Worm (Caenorhabditis elegans) whole organism, L4 larva: ENCODE data around the gene H35N09.2.

Experiments used
- D1046.2 ChIP-seq: fragments of 200-800 bp; sonication (Bioruptor generic); IDR thresholded peaks from 2 replicates; pipeline ENCODE4 v1.3.6; 2022; ENCODE audit warnings: missing genetic modification characterization, missing compliant biosample characterization
- F10B5.3 ChIP-seq: sonication (generic microtip); optimal IDR thresholded peaks from 2 replicates; lab custom pipeline; 2016; ENCODE audit warnings: mild to moderate bottlenecking, missing genetic modification characterization, missing compliant biosample characterization
- F26F4.8 ChIP-seq: fragments of 200-800 bp; sonication (Bioruptor generic); conservative IDR thresholded peaks from 2 replicates; pipeline ENCODE4 v1.3.6; 2022; ENCODE audit warnings: missing genetic modification characterization, missing compliant biosample characterization
- F37D6.2 ChIP-seq: sonication (generic microtip); optimal IDR thresholded peaks from 2 replicates; lab custom pipeline; 2016; ENCODE audit warnings: mild to moderate bottlenecking, missing genetic modification characterization, missing compliant biosample characterization
- F44E2.7 ChIP-seq: fragments of 200-800 bp; sonication (Bioruptor generic); IDR thresholded peaks from 2 replicates; pipeline ENCODE4 v2.1.2; 2022; ENCODE audit warnings: missing genetic modification characterization, missing compliant biosample characterization
- R02D3.7 ChIP-seq: fragments of 150-350 bp; sonication (generic microtip); optimal IDR thresholded peaks from 3 replicates; lab custom pipeline; 2014; ENCODE audit warnings: missing biosample characterization, missing genetic modification characterization
- T20F7.1 ChIP-seq: fragments of 200-800 bp; sonication (Bioruptor generic); optimal IDR thresholded peaks from 2 replicates; lab custom pipeline; 2018; ENCODE audit warnings: mild to moderate bottlenecking, missing genetic modification characterization, missing compliant biosample characterization
- Y105C5A.15 ChIP-seq: fragments of 200-800 bp; sonication (Bioruptor generic); IDR thresholded peaks from 2 replicates; pipeline ENCODE4 v1.3.6; 2022; ENCODE audit warnings: missing genetic modification characterization, missing compliant biosample characterization
- Y5F2A.4 ChIP-seq: fragments of 200-800 bp; sonication (Bioruptor generic); optimal IDR thresholded peaks from 2 replicates; lab custom pipeline; 2018; ENCODE audit warnings: mild to moderate bottlenecking, missing genetic modification characterization, missing compliant biosample characterization
- ZK337.2 ChIP-seq: fragments of 200-800 bp; sonication (Bioruptor generic); IDR thresholded peaks from 2 replicates; pipeline ENCODE4 v1.3.6; 2022; ENCODE audit warnings: missing genetic modification reagents, missing genetic modification characterization, missing compliant biosample characterization
- aha-1 ChIP-seq: fragments of 150-350 bp; peaks from one replicate; lab custom pipeline; 2014; ENCODE audit warnings: missing biosample characterization, missing genetic modification characterization
- attf-4 ChIP-seq: sonication (generic microtip); optimal IDR thresholded peaks from 3 replicates; lab custom pipeline; 2017; ENCODE audit warnings: missing biosample characterization, missing genetic modification characterization
- ceh-20 ChIP-seq: fragments of 200-800 bp; sonication (Bioruptor generic); IDR thresholded peaks from 2 replicates; pipeline ENCODE4 v1.3.6; 2022; ENCODE audit warnings: missing genetic modification reagents, missing genetic modification characterization, missing compliant biosample characterization
- ceh-44 ChIP-seq: fragments of 200-800 bp; sonication (Bioruptor generic); IDR thresholded peaks from 2 replicates; pipeline ENCODE4 v1.3.6; 2022; ENCODE audit warnings: missing genetic modification reagents, missing genetic modification characterization, missing compliant biosample characterization
- ceh-62 ChIP-seq: sonication (generic microtip); optimal IDR thresholded peaks from 2 replicates; lab custom pipeline; 2017; ENCODE audit warnings: missing biosample characterization, missing genetic modification characterization
- ceh-82 ChIP-seq: sonication (generic microtip); optimal IDR thresholded peaks from 2 replicates; lab custom pipeline; 2017; ENCODE audit warnings: missing biosample characterization, missing genetic modification characterization
- ces-1 ChIP-seq: fragments of 150-350 bp; sonication (generic microtip); optimal IDR thresholded peaks from 4 replicates; lab custom pipeline; 2014; ENCODE audit warnings: missing biosample characterization, missing genetic modification reagents, missing genetic modification characterization
- cey-2 ChIP-seq: sonication (generic microtip); optimal IDR thresholded peaks from 3 replicates; lab custom pipeline; 2017; ENCODE audit warnings: missing genetic modification characterization, mild to moderate bottlenecking, missing compliant biosample characterization, antibody characterized with exemption, borderline replicate concordance; ENCODE audit not compliant: insufficient read depth
- daf-12 ChIP-seq: fragments of 150-350 bp; optimal IDR thresholded peaks from 2 replicates; lab custom pipeline; 2014; ENCODE audit warnings: missing biosample characterization, missing genetic modification reagents, missing genetic modification characterization
- daf-8 ChIP-seq: fragments of 200-800 bp; sonication (Bioruptor generic); IDR thresholded peaks from 2 replicates; pipeline ENCODE4 v1.3.6; 2022; ENCODE audit warnings: missing genetic modification characterization, missing compliant biosample characterization
- dmd-6 ChIP-seq: fragments of 200-800 bp; sonication (Bioruptor generic); IDR thresholded peaks from 2 replicates; pipeline ENCODE4 v1.3.6; 2022; ENCODE audit warnings: missing genetic modification reagents, missing genetic modification characterization, missing compliant biosample characterization
- dmd-9 ChIP-seq: fragments of 200-800 bp; sonication (Bioruptor generic); IDR thresholded peaks from 2 replicates; pipeline ENCODE4 v1.3.6; 2022; ENCODE audit warnings: missing genetic modification reagents, missing genetic modification characterization, missing compliant biosample characterization
- fos-1 ChIP-seq: fragments of 150-350 bp; optimal IDR thresholded peaks from 2 replicates; lab custom pipeline; 2014; ENCODE audit warnings: missing biosample characterization, missing genetic modification characterization
- gei-8 ChIP-seq: fragments of 200-800 bp; sonication (Bioruptor generic); optimal IDR thresholded peaks from 2 replicates; lab custom pipeline; 2018; ENCODE audit warnings: mild to moderate bottlenecking, missing genetic modification characterization, missing compliant biosample characterization
- hif-1 ChIP-seq, 2 experiments: sonication (generic microtip); optimal IDR thresholded peaks; 2 replicates each; lab custom pipeline; 2016 to 2017; ENCODE audit warnings: missing compliant biosample characterization in 2 of 2, missing genetic modification characterization in 2 of 2, missing genetic modification reagents in 2 of 2, missing genotype in 2 of 2, mild to moderate bottlenecking in 1 of 2
- hlh-11 ChIP-seq: fragments of 200-800 bp; sonication (Bioruptor generic); optimal IDR thresholded peaks from 2 replicates; lab custom pipeline; 2018; ENCODE audit warnings: mild to moderate bottlenecking, missing genetic modification characterization, missing compliant biosample characterization
- lim-7 ChIP-seq: fragments of 200-800 bp; sonication (Bioruptor generic); IDR thresholded peaks from 2 replicates; pipeline ENCODE4 v1.3.6; 2022; ENCODE audit warnings: missing genetic modification characterization, missing compliant biosample characterization
- lin-38 ChIP-seq: fragments of 200-800 bp; sonication (Bioruptor generic); IDR thresholded peaks from 2 replicates; pipeline ENCODE4 v1.3.6; 2022; ENCODE audit warnings: missing genetic modification reagents, missing genetic modification characterization, missing compliant biosample characterization
- mdt-29 ChIP-seq: fragments of 200-800 bp; sonication (Bioruptor generic); IDR thresholded peaks from 2 replicates; pipeline ENCODE4 v1.3.6; 2022; ENCODE audit warnings: missing genetic modification reagents, missing genetic modification characterization, missing compliant biosample characterization
- mep-1 ChIP-seq: fragments of 150-350 bp; sonication (generic microtip); optimal IDR thresholded peaks from 3 replicates; lab custom pipeline; 2014; ENCODE audit warnings: missing biosample characterization, missing genetic modification characterization
- mes-2 ChIP-seq: sonication (generic microtip); optimal IDR thresholded peaks from 2 replicates; lab custom pipeline; 2016; ENCODE audit warnings: missing genotype, mild to moderate bottlenecking, missing genetic modification characterization, missing compliant biosample characterization; ENCODE audit not compliant: poor library complexity, severe bottlenecking
- mxl-2 ChIP-seq: fragments of 200-800 bp; sonication (Bioruptor generic); conservative IDR thresholded peaks from 2 replicates; pipeline ENCODE4 v1.3.6; 2022; ENCODE audit warnings: missing genetic modification reagents, missing genetic modification characterization, missing compliant biosample characterization
- mxl-3 ChIP-seq: fragments of 200-800 bp; sonication (Bioruptor generic); optimal IDR thresholded peaks from 2 replicates; lab custom pipeline; 2018; ENCODE audit warnings: mild to moderate bottlenecking, missing genetic modification characterization, missing compliant biosample characterization
- nhr-10 ChIP-seq: fragments of 150-350 bp; optimal IDR thresholded peaks from 2 replicates; lab custom pipeline; 2014; ENCODE audit warnings: missing biosample characterization, missing genetic modification characterization
- nhr-102 ChIP-seq: sonication (generic microtip); optimal IDR thresholded peaks from 2 replicates; lab custom pipeline; 2016; ENCODE audit warnings: mild to moderate bottlenecking, missing genetic modification characterization, moderate library complexity, missing compliant biosample characterization
- nhr-11 ChIP-seq: fragments of 150-350 bp; optimal IDR thresholded peaks from 2 replicates; lab custom pipeline; 2014; ENCODE audit warnings: missing biosample characterization, missing genetic modification characterization
- nhr-237 ChIP-seq: sonication (generic microtip); optimal IDR thresholded peaks from 2 replicates; lab custom pipeline; 2017; ENCODE audit warnings: missing biosample characterization, missing genetic modification characterization
- nhr-25 ChIP-seq: sonication (generic microtip); optimal IDR thresholded peaks from 2 replicates; lab custom pipeline; 2017; ENCODE audit warnings: missing genetic modification characterization, mild to moderate bottlenecking, missing compliant biosample characterization, antibody characterized with exemption, moderate library complexity, borderline replicate concordance; ENCODE audit not compliant: insufficient read depth
- nhr-28 ChIP-seq: fragments of 150-350 bp; optimal IDR thresholded peaks from 2 replicates; lab custom pipeline; 2014; ENCODE audit warnings: missing biosample characterization, missing genetic modification characterization
- nhr-41 ChIP-seq: fragments of 200-800 bp; sonication (Bioruptor generic); IDR thresholded peaks from 2 replicates; pipeline ENCODE4 v1.3.6; 2022; ENCODE audit warnings: missing genetic modification reagents, missing genetic modification characterization, missing compliant biosample characterization
- nhr-48 ChIP-seq: sonication (generic microtip); optimal IDR thresholded peaks from 2 replicates; lab custom pipeline; 2016; ENCODE audit warnings: mild to moderate bottlenecking, missing genetic modification characterization, missing compliant biosample characterization
- php-3 ChIP-seq: fragments of 200-800 bp; sonication (Bioruptor generic); IDR thresholded peaks from 2 replicates; pipeline ENCODE4 v1.3.6; 2022; ENCODE audit warnings: missing genetic modification reagents, missing genetic modification characterization, missing compliant biosample characterization
- set-16 ChIP-seq: fragments of 200-800 bp; sonication (Bioruptor generic); IDR thresholded peaks from 2 replicates; pipeline ENCODE4 v1.3.6; 2022; ENCODE audit warnings: missing genetic modification reagents, missing genetic modification characterization, missing compliant biosample characterization
- tag-97 ChIP-seq: fragments of 200-800 bp; sonication (Bioruptor generic); IDR thresholded peaks from 2 replicates; pipeline ENCODE4 v1.3.6; 2022; ENCODE audit warnings: missing genetic modification characterization, missing compliant biosample characterization
- unc-130 ChIP-seq: sonication (generic microtip); optimal IDR thresholded peaks from 2 replicates; lab custom pipeline; 2016; ENCODE audit warnings: missing genetic modification reagents, missing genetic modification characterization, missing compliant biosample characterization
- unc-62 ChIP-seq, 3 experiments: fragments of 150-350 bp in 1 of 3; sonication (generic microtip); optimal IDR thresholded peaks in 2 of 3; peaks in 1 of 3; 1 replicate in 1 of 3; 2 replicates in 2 of 3; lab custom pipeline; 2014 to 2017; ENCODE audit warnings: missing biosample characterization in 3 of 3, missing genetic modification characterization in 3 of 3, missing genetic modification reagents in 3 of 3, missing genotype in 1 of 3
- zag-1 ChIP-seq: fragments of 150-350 bp; optimal IDR thresholded peaks from 2 replicates; lab custom pipeline; 2014; ENCODE audit warnings: missing biosample characterization, missing genetic modification characterization
- zfp-3 ChIP-seq: fragments of 200-800 bp; sonication (Bioruptor generic); conservative IDR thresholded peaks from 2 replicates; pipeline ENCODE4 v1.3.6; 2022; ENCODE audit warnings: missing genetic modification reagents, missing genetic modification characterization, missing compliant biosample characterization

H35N09.2 gene

ce11 chrX:8608756-8609155 is 3.9 kb upstream of the H35N09.2 start (continued):
- TF ChIP-seq nhr-28 (peak; percentile 15), nhr-25 (tag; lab: Kevin White, UChicago) (no peak), zag-1 (no peak), ceh-62 (tag; lab: Kevin White, UChicago) (no peak), fos-1 (tag; lab: Kevin White, UChicago) (no peak), dmd-9 (no peak), T20F7.1 (GFP tag; lab: Kevin White, UChicago) (no peak), Y5F2A.4 (GFP tag; lab: Kevin White, UChicago) (peak; percentile 22), attf-4 (tag; lab: Kevin White, UChicago) (no peak)

- TF ChIP-seq php-3 (GFP tag; lab: Robert Waterston, UW) (0 out of 2 replicates have a peak, but pooled peaks have one; percentile 28), fos-1 (tag; lab: Kevin White, UChicago) (no peak), daf-8 (GFP tag; lab: Robert Waterston, UW) (no peak), nhr-48 (tag; lab: Kevin White, UChicago) (peak; percentile 7), nhr-237 (tag; lab: Kevin White, UChicago) (no peak), nhr-25 (tag; lab: Kevin White, UChicago) (no peak), hif-1 (tag; optimal IDR thresholded peaks at IDR 0.05; lab: Kevin White, UChicago) (no peak), mes-2 (no peak), unc-62 (GFP tag; optimal IDR thresholded peaks at IDR 0.05 in 1 of 2; lab: Kevin White, UChicago) (no peak), unc-62 (tag; optimal IDR thresholded peaks at IDR 0.05; lab: Kevin White, UChicago) (no peak), nhr-10 (tag; lab: Kevin White, UChicago) (no peak), zfp-3 (GFP tag; lab: Robert Waterston, UW) (no peak), unc-130 (GFP tag; lab: Kevin White, UChicago) (no peak), zag-1 (no peak), lim-7 (no peak), hlh-11 (peak; percentile 79), tag-97 (no peak), ZK337.2 (GFP tag; lab: Robert Waterston, UW) (no peak), dmd-9 (no peak), aha-1 (tag; lab: Kevin White, UChicago) (peak; percentile 89), F26F4.8 (GFP tag; lab: Robert Waterston, UW) (no peak), Y105C5A.15 (no peak), ceh-44 (GFP tag; lab: Robert Waterston, UW) (no peak), ceh-82 (tag; lab: Kevin White, UChicago) (no peak), R02D3.7 (tag; lab: Kevin White, UChicago) (no peak), nhr-41 (GFP tag; lab: Robert Waterston, UW) (no peak), lin-38 (no peak), cey-2 (tag; lab: Kevin White, UChicago) (no peak), nhr-102 (tag; lab: Kevin White, UChicago) (peak; percentile 43), F44E2.7 (GFP tag; lab: Robert Waterston, UW) (no peak), attf-4 (tag; lab: Kevin White, UChicago) (no peak), mep-1 (no peak), ceh-20 (GFP tag; lab: Robert Waterston, UW) (no peak), F10B5.3 (tag; lab: Kevin White, UChicago) (no peak), dmd-6 (GFP tag; lab: Robert Waterston, UW) (peak; percentile 88), nhr-11 (tag; lab: Kevin White, UChicago) (no peak), ces-1 (GFP tag; lab: Kevin White, UChicago) (no peak), T20F7.1 (GFP tag; lab: Kevin White, UChicago) (no peak), mxl-2 (GFP tag; lab: Robert Waterston, UW) (no peak), gei-8 (GFP tag; lab: Kevin White, UChicago) (no peak), F37D6.2 (tag; lab: Kevin White, UChicago) (no peak), D1046.2 (GFP tag; lab: Robert Waterston, UW) (no peak), daf-12 (tag; lab: Kevin White, UChicago) (no peak), mxl-3 (GFP tag; lab: Kevin White, UChicago) (peak; percentile 10), mdt-29 (peak; percentile 60; the same call in 1 of the 2 replicates), set-16 (peak; percentile 32; the same call in 1 of the 2 replicates)
Measured at ce11 chrX:8604160-8604559, 698 bp downstream of the H35N09.2 start.
